Fruit fly (Drosophila melanogaster): ENCODE measurements around the gene CG17931.

The CG17931 gene

dm6 chr3R:16355393-16355943 is 3.8 kb downstream of the CG17931 start (continued):
- TF ChIP-seq CG10565 (GFP tag; optimal IDR thresholded peaks at IDR 0.05) (no peak), CG3847 (GFP tag; IDR thresholded peaks at IDR 0.05) (peak; percentile 43; the same call in 1 of the 2 replicates), CG9727 (GFP tag; optimal IDR thresholded peaks at IDR 0.05) (no peak), sqz (GFP tag; optimal IDR thresholded peaks at IDR 0.05) (no peak), zen2 (GFP tag; IDR thresholded peaks at IDR 0.05; ENCODE audit: partially characterized antibody) (no peak), btn (GFP tag; optimal IDR thresholded peaks at IDR 0.05) (no peak), CG4707 (GFP tag; optimal IDR thresholded peaks at IDR 0.05) (no peak), Elba2 (GFP tag; optimal IDR thresholded peaks at IDR 0.05) (no peak), Sox100B (GFP tag; optimal IDR thresholded peaks at IDR 0.05) (no peak), zen (tag; optimal IDR thresholded peaks at IDR 0.05) (no peak), Neu2 (GFP tag; optimal IDR thresholded peaks at IDR 0.05; ENCODE audit: borderline replicate concordance) (no peak), gsb-n (tag; optimal IDR thresholded peaks at IDR 0.05) (no peak), ab (GFP tag; optimal IDR thresholded peaks at IDR 0.05) (no peak), Ets97D (GFP tag; optimal IDR thresholded peaks at IDR 0.05) (no peak), CG11560 (tag; IDR thresholded peaks at IDR 0.05) (no peak), TFAM (GFP tag; optimal IDR thresholded peaks at IDR 0.05) (no peak), onecut (GFP tag; IDR thresholded peaks at IDR 0.05) (no peak), ash1 (GFP tag; optimal IDR thresholded peaks at IDR 0.05) (peak; percentile 5), Sox102F (GFP tag; optimal IDR thresholded peaks at IDR 0.05) (peak; percentile 6), nerfin-2 (GFP tag; IDR thresholded peaks at IDR 0.05; ENCODE audit: partially characterized antibody) (no peak), nmo (GFP tag; optimal IDR thresholded peaks at IDR 0.05) (no peak), kah (GFP tag; optimal IDR thresholded peaks at IDR 0.05) (peak; percentile 35), gt (GFP tag; IDR thresholded peaks at IDR 0.05) (no peak), CG7928 (GFP tag; optimal IDR thresholded peaks at IDR 0.05) (no peak), CG9876 (GFP tag; optimal IDR thresholded peaks at IDR 0.05) (no peak), eyg (GFP tag; optimal IDR thresholded peaks at IDR 0.05) (no peak), Hmx (GFP tag; optimal IDR thresholded peaks at IDR 0.05) (no peak), Camta (GFP tag; optimal IDR thresholded peaks at IDR 0.05) (no peak), oc (tag; optimal IDR thresholded peaks at IDR 0.05) (no peak), CG12104 (GFP tag; optimal IDR thresholded peaks at IDR 0.05) (no peak), schlank (tag; optimal IDR thresholded peaks at IDR 0.05) (peak; percentile 73), gro (GFP tag; optimal IDR thresholded peaks at IDR 0.05) (peak; percentile 69), CG1602 (GFP tag; optimal IDR thresholded peaks at IDR 0.05) (no peak), ems (GFP tag; optimal IDR thresholded peaks at IDR 0.05) (peak; percentile 4), her (GFP tag; optimal IDR thresholded peaks at IDR 0.05) (peak; percentile 60), bbx (GFP tag; IDR thresholded peaks at IDR 0.05; ENCODE audit: partially characterized antibody) (no peak), Scr (GFP tag; IDR thresholded peaks at IDR 0.05; ENCODE audit: partially characterized antibody) (no peak), ap (GFP tag; IDR thresholded peaks at IDR 0.05) (no peak), bsh (GFP tag; optimal IDR thresholded peaks at IDR 0.05) (no peak), CG17361 (GFP tag; IDR thresholded peaks at IDR 0.05) (no peak), Aef1 (GFP tag; IDR thresholded peaks at IDR 0.05) (peak; percentile 42; the same call in 1 of the 3 replicates), Asciz (GFP tag; optimal IDR thresholded peaks at IDR 0.05) (no peak), CG17359 (tag; optimal IDR thresholded peaks at IDR 0.05) (peak; percentile 33), CG9932 (GFP tag; IDR thresholded peaks at IDR 0.05) (peak; percentile 91), CG10979 (tag; optimal IDR thresholded peaks at IDR 0.05) (no peak), fd96Cb (tag; optimal IDR thresholded peaks at IDR 0.05) (no peak), tna (GFP tag; IDR thresholded peaks at IDR 0.05; ENCODE audit: partially characterized antibody) (no peak), HHEX (GFP tag; optimal IDR thresholded peaks at IDR 0.05) (no peak), dmrt11E (tag; optimal IDR thresholded peaks at IDR 0.05) (no peak), MTF-1 (GFP tag; optimal IDR thresholded peaks at IDR 0.05; ENCODE audit: borderline replicate concordance) (no peak)
